Worm (Caenorhabditis elegans) whole organism, mixed stage, embryonic: ENCODE results near the gene K03D3.5.

ENCODE experiments used
- blmp-1 ChIP-seq: fragments of 150-350 bp; optimal IDR thresholded peaks from 2 replicates; lab custom pipeline; 2014; ENCODE audit warnings: missing biosample characterization, missing genetic modification characterization
- nhr-76 ChIP-seq: sonication (generic microtip); optimal IDR thresholded peaks from 2 replicates; lab custom pipeline; 2017; ENCODE audit warnings: missing biosample characterization, missing genetic modification characterization
- sptf-1 ChIP-seq: sonication (generic microtip); optimal IDR thresholded peaks from 2 replicates; lab custom pipeline; 2017; ENCODE audit warnings: mild to moderate bottlenecking, missing genetic modification characterization, moderate library complexity, missing compliant biosample characterization

DNA sequence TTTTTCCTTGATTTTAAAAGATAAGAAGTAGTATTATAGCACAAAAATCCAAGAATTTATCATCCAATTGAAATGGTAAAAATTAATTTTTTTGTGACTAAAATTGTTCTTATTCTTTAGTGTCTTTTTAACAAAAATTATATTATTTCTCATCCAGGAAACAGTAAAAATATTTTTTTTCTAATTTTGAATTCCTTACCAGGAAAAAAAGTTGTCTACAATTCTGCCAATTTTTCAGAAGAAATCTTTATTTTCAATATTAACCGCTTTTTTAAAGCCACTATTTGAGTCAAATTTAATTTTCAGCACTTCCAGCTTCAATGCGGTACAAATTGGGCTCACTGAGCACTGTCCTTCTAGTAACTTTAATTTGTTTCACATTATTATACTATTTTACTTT lies 49.4 kb downstream of the K03D3.5 start, which contains the start of gene F38C2.4:
- TF ChIP-seq nhr-76 (tag; lab: Kevin White, UChicago) (no peak), sptf-1 (tag; lab: Kevin White, UChicago) (no peak), blmp-1 (tag; lab: Kevin White, UChicago) (no peak)
